Worm (Caenorhabditis elegans) whole organism, L3 larva: ENCODE measurements around the gene F25F2.1.

Experiments
- R02D3.7 ChIP-seq: fragments of 150-350 bp; optimal IDR thresholded peaks from 2 replicates; lab custom pipeline; 2014; ENCODE audit warnings: missing biosample characterization, missing genetic modification characterization
- ZK546.5 ChIP-seq: sonication (generic microtip); optimal IDR thresholded peaks from 2 replicates; lab custom pipeline; 2017; ENCODE audit warnings: missing biosample characterization, missing genetic modification characterization
- aly-2 ChIP-seq: fragments of 150-350 bp; optimal IDR thresholded peaks from 2 replicates; lab custom pipeline; 2014; ENCODE audit warnings: missing biosample characterization, missing genetic modification characterization
- ama-1 ChIP-seq: fragments of 150-350 bp; optimal IDR thresholded peaks from 2 replicates; lab custom pipeline; 2018
- ceh-16 ChIP-seq: sonication (generic microtip); optimal IDR thresholded peaks from 2 replicates; lab custom pipeline; 2017; ENCODE audit warnings: missing biosample characterization, missing genetic modification characterization
- ceh-28 ChIP-seq: fragments of 150-350 bp; optimal IDR thresholded peaks from 2 replicates; lab custom pipeline; 2014; ENCODE audit warnings: missing biosample characterization, missing genetic modification reagents, missing genetic modification characterization
- ceh-82 ChIP-seq: fragments of 150-350 bp; optimal IDR thresholded peaks from 2 replicates; lab custom pipeline; 2014; ENCODE audit warnings: missing biosample characterization, missing genetic modification characterization
- daf-12 ChIP-seq: fragments of 150-350 bp; optimal IDR thresholded peaks from 2 replicates; lab custom pipeline; 2014; ENCODE audit warnings: missing biosample characterization, missing genetic modification reagents, missing genetic modification characterization
- egl-27 ChIP-seq: sonication (generic microtip); optimal IDR thresholded peaks from 4 replicates; lab custom pipeline; 2017; ENCODE audit warnings: missing biosample characterization, missing genetic modification reagents, missing genetic modification characterization
- egl-5 ChIP-seq: fragments of 150-350 bp; optimal IDR thresholded peaks from 2 replicates; lab custom pipeline; 2017; ENCODE audit warnings: missing biosample characterization, missing genetic modification reagents, missing genetic modification characterization, inconsistent platforms
- elt-2 ChIP-seq: sonication (generic microtip); optimal IDR thresholded peaks from 2 replicates; lab custom pipeline; 2016; ENCODE audit warnings: missing genetic modification reagents, mild to moderate bottlenecking, missing genetic modification characterization, missing compliant biosample characterization
- elt-3 ChIP-seq, 3 experiments: fragments of 150-350 bp in 1 of 3; sonication (generic microtip) in 2 of 3; optimal IDR thresholded peaks; 2 replicates in 2 of 3; 4 replicates in 1 of 3; lab custom pipeline; 2014 to 2017; ENCODE audit warnings: missing biosample characterization in 3 of 3, missing genetic modification characterization in 3 of 3
- fkh-10 ChIP-seq: sonication (generic microtip); optimal IDR thresholded peaks from 2 replicates; lab custom pipeline; 2017; ENCODE audit warnings: missing biosample characterization, missing genetic modification reagents, missing genetic modification characterization
- fkh-2 ChIP-seq: fragments of 150-350 bp; optimal IDR thresholded peaks from 2 replicates; lab custom pipeline; 2014; ENCODE audit warnings: missing biosample characterization, missing genetic modification reagents, missing genetic modification characterization
- hmg-11 ChIP-seq: sonication (generic microtip); optimal IDR thresholded peaks from 2 replicates; lab custom pipeline; 2016; ENCODE audit warnings: missing genetic modification characterization, missing compliant biosample characterization
- lin-15B ChIP-seq: fragments of 150-350 bp; optimal IDR thresholded peaks from 2 replicates; lab custom pipeline; 2014; ENCODE audit warnings: missing biosample characterization, missing genetic modification characterization
- lin-39 ChIP-seq: fragments of 150-350 bp; optimal IDR thresholded peaks from 2 replicates; lab custom pipeline; 2018; ENCODE audit warnings: missing biosample characterization, missing genetic modification reagents, missing genetic modification characterization
- lsy-12 ChIP-seq: sonication (generic microtip); optimal IDR thresholded peaks from 2 replicates; lab custom pipeline; 2016; ENCODE audit warnings: mild to moderate bottlenecking, missing genetic modification characterization, missing compliant biosample characterization
- mdl-1 ChIP-seq: fragments of 150-350 bp; optimal IDR thresholded peaks from 2 replicates; lab custom pipeline; 2014; ENCODE audit warnings: missing biosample characterization, missing genetic modification characterization
- mml-1 ChIP-seq: fragments of 150-350 bp; sonication (generic microtip); optimal IDR thresholded peaks from 3 replicates; lab custom pipeline; 2014; ENCODE audit warnings: missing biosample characterization, missing genetic modification characterization
- nfya-1 ChIP-seq: sonication (generic microtip); optimal IDR thresholded peaks from 2 replicates; lab custom pipeline; 2017; ENCODE audit warnings: missing genetic modification characterization, mild to moderate bottlenecking, missing compliant biosample characterization, antibody characterized with exemption, moderate library complexity; ENCODE audit not compliant: insufficient read depth
- nhr-11 ChIP-seq: fragments of 150-350 bp; optimal IDR thresholded peaks from 2 replicates; lab custom pipeline; 2014; ENCODE audit warnings: missing biosample characterization, missing genetic modification characterization
- nhr-12 ChIP-seq: fragments of 150-350 bp; optimal IDR thresholded peaks from 2 replicates; lab custom pipeline; 2014; ENCODE audit warnings: missing biosample characterization, missing genetic modification characterization
- nhr-237 ChIP-seq: fragments of 150-350 bp; optimal IDR thresholded peaks from 2 replicates; lab custom pipeline; 2014; ENCODE audit warnings: missing biosample characterization, missing genetic modification characterization
- nhr-25 ChIP-seq: sonication (generic microtip); optimal IDR thresholded peaks from 2 replicates; lab custom pipeline; 2017; ENCODE audit warnings: missing biosample characterization, missing genetic modification characterization
- nhr-28 ChIP-seq: fragments of 150-350 bp; optimal IDR thresholded peaks from 2 replicates; lab custom pipeline; 2014; ENCODE audit warnings: missing biosample characterization, missing genetic modification characterization
- nhr-76 ChIP-seq: fragments of 150-350 bp; sonication (generic microtip); optimal IDR thresholded peaks from 5 replicates; lab custom pipeline; 2014; ENCODE audit warnings: missing biosample characterization, missing genetic modification characterization
- nhr-77 ChIP-seq: fragments of 150-350 bp; optimal IDR thresholded peaks from 2 replicates; lab custom pipeline; 2014; ENCODE audit warnings: missing biosample characterization, missing genetic modification characterization
- pha-4 ChIP-seq: fragments of 150-350 bp; optimal IDR thresholded peaks from 2 replicates; lab custom pipeline; 2014; ENCODE audit warnings: missing biosample characterization, missing genetic modification reagents, missing genetic modification characterization
- pqm-1 ChIP-seq: fragments of 150-350 bp; optimal IDR thresholded peaks from 2 replicates; lab custom pipeline; 2017; ENCODE audit warnings: missing biosample characterization, missing genetic modification characterization, inconsistent platforms
- skn-1 ChIP-seq: fragments of 150-350 bp; optimal IDR thresholded peaks from 2 replicates; lab custom pipeline; 2014; ENCODE audit warnings: missing biosample characterization, missing genetic modification characterization
- snpc-4 ChIP-seq: fragments of 150-350 bp; optimal IDR thresholded peaks from 2 replicates; lab custom pipeline; 2014; ENCODE audit warnings: missing biosample characterization, missing genetic modification characterization
- tbx-2 ChIP-seq: sonication (generic microtip); optimal IDR thresholded peaks from 2 replicates; lab custom pipeline; 2016; ENCODE audit warnings: mild to moderate bottlenecking, missing genetic modification characterization, missing compliant biosample characterization
- unc-39 ChIP-seq: sonication (generic microtip); optimal IDR thresholded peaks from 4 replicates; lab custom pipeline; 2017; ENCODE audit warnings: missing biosample characterization, missing genetic modification characterization
- unc-62 ChIP-seq: fragments of 150-350 bp; sonication (generic microtip); optimal IDR thresholded peaks from 4 replicates; lab custom pipeline; 2014; ENCODE audit warnings: missing biosample characterization, missing genetic modification reagents, missing genetic modification characterization
- zag-1 ChIP-seq: fragments of 150-350 bp; optimal IDR thresholded peaks from 2 replicates; lab custom pipeline; 2014; ENCODE audit warnings: missing biosample characterization, missing genetic modification characterization
- ztf-11 ChIP-seq: fragments of 150-350 bp; optimal IDR thresholded peaks from 2 replicates; lab custom pipeline; 2014; ENCODE audit warnings: missing biosample characterization, missing genetic modification characterization
- ztf-4 ChIP-seq: fragments of 150-350 bp; optimal IDR thresholded peaks from 2 replicates; lab custom pipeline; 2014; ENCODE audit warnings: missing biosample characterization, missing genetic modification characterization

F25F2.1 gene

ce11 chrIII:4504358-4504757 is 4.3 kb upstream of the F25F2.1 start:
- no peak for TF ChIP-seq ztf-11
- peak; percentile 68 for TF ChIP-seq nfya-1 (tag; lab: Kevin White, UChicago)
- no peak for TF ChIP-seq ceh-82
- no peak for TF ChIP-seq nhr-237 (tag; lab: Kevin White, UChicago)
- TF ChIP-seq ama-1 (lab: Kevin White, UChicago), result peak; percentile 34
- TF ChIP-seq nhr-11 (tag; lab: Kevin White, UChicago), result peak; percentile 53
- no peak for TF ChIP-seq nhr-77
- peak; percentile 48 for TF ChIP-seq lin-15B
- no peak for TF ChIP-seq nhr-76 (tag; lab: Kevin White, UChicago)
- TF ChIP-seq elt-2 (tag; lab: Kevin White, UChicago), result peak; percentile 53
- TF ChIP-seq fkh-10 (GFP tag; lab: Kevin White, UChicago), result peak; percentile 65
- TF ChIP-seq lin-39 (tag; lab: Kevin White, UChicago), result peak; percentile 10
- no peak for TF ChIP-seq ZK546.5 (tag; lab: Kevin White, UChicago)
- peak; percentile 8 for TF ChIP-seq pqm-1 (tag; lab: Kevin White, UChicago)
- TF ChIP-seq hmg-11 (tag; lab: Kevin White, UChicago), result peak; percentile 41
- TF ChIP-seq lsy-12 (tag; lab: Kevin White, UChicago), result no peak
- no peak for TF ChIP-seq ztf-4 (tag; lab: Kevin White, UChicago)
- peak; percentile 84 for TF ChIP-seq pha-4

ce11 chrIII:4504934-4505484 is 3.6 kb upstream of the F25F2.1 start:
- TF ChIP-seq mdl-1 (tag; lab: Kevin White, UChicago), result no peak
- TF ChIP-seq nhr-25 (tag; lab: Kevin White, UChicago), result peak; percentile 73
- TF ChIP-seq nhr-77, result no peak
- no peak for TF ChIP-seq ceh-82
- no peak for TF ChIP-seq fkh-10 (GFP tag; lab: Kevin White, UChicago)
- no peak for TF ChIP-seq skn-1 (tag; lab: Kevin White, UChicago)
- no peak for TF ChIP-seq R02D3.7 (tag; lab: Kevin White, UChicago)
- no peak for TF ChIP-seq ZK546.5 (tag; lab: Kevin White, UChicago)
- peak; percentile 19 for TF ChIP-seq egl-5 (tag; lab: Kevin White, UChicago)
- TF ChIP-seq ama-1 (lab: Kevin White, UChicago), result no peak
- no peak for TF ChIP-seq nhr-28 (tag; lab: Kevin White, UChicago)

ce11 chrIII:4505726-4506125 is 2.9 kb upstream of the F25F2.1 start:
- TF ChIP-seq ceh-16 (tag; lab: Kevin White, UChicago), result no peak
- no peak for TF ChIP-seq mml-1 (tag; lab: Kevin White, UChicago)
- TF ChIP-seq zag-1, result no peak
- no peak for TF ChIP-seq aly-2 (tag; lab: Kevin White, UChicago)
- TF ChIP-seq nhr-237 (tag; lab: Kevin White, UChicago), result no peak
- no peak for TF ChIP-seq skn-1 (tag; lab: Kevin White, UChicago)
- peak; percentile 55 for TF ChIP-seq nfya-1 (tag; lab: Kevin White, UChicago)
- TF ChIP-seq elt-2 (tag; lab: Kevin White, UChicago), result no peak
- TF ChIP-seq ZK546.5 (tag; lab: Kevin White, UChicago), result no peak
- no peak for TF ChIP-seq tbx-2
- TF ChIP-seq nhr-12 (tag; lab: Kevin White, UChicago), result no peak
- TF ChIP-seq fkh-10 (GFP tag; lab: Kevin White, UChicago), result peak; percentile 50
- TF ChIP-seq unc-62 (GFP tag; lab: Kevin White, UChicago), result no peak
- no peak for TF ChIP-seq nhr-25 (tag; lab: Kevin White, UChicago)
- TF ChIP-seq ama-1 (lab: Kevin White, UChicago), result peak; percentile 51
- peak; percentile 7 for TF ChIP-seq lin-39 (tag; lab: Kevin White, UChicago)
- TF ChIP-seq egl-27 (tag; lab: Kevin White, UChicago), result no peak
- no peak for TF ChIP-seq ceh-28 (tag; lab: Kevin White, UChicago)
- TF ChIP-seq hmg-11 (tag; lab: Kevin White, UChicago), result peak; percentile 47
- TF ChIP-seq elt-3 (tag; optimal IDR thresholded peaks at IDR 0.05; lab: Kevin White, UChicago), result no peak
- TF ChIP-seq unc-39 (tag; lab: Kevin White, UChicago), result no peak
- TF ChIP-seq lin-15B, result no peak
- no peak for TF ChIP-seq snpc-4 (tag; lab: Kevin White, UChicago)
- no peak for TF ChIP-seq fkh-2 (tag; lab: Kevin White, UChicago)
- TF ChIP-seq daf-12 (tag; lab: Kevin White, UChicago), result no peak
- TF ChIP-seq nhr-28 (tag; lab: Kevin White, UChicago), result no peak
- TF ChIP-seq, all 47 proteins: peak for 5
